Worm (Caenorhabditis elegans) whole organism, L2 larva: ENCODE data around the gene try-11.

Experiments
- C34F6.9 ChIP-seq: fragments of 150-350 bp; optimal IDR thresholded peaks from 2 replicates; lab custom pipeline; 2014; ENCODE audit warnings: missing biosample characterization, missing genetic modification characterization
- F13H6.1 ChIP-seq: sonication (generic microtip); optimal IDR thresholded peaks from 2 replicates; lab custom pipeline; 2016; ENCODE audit warnings: missing genetic modification characterization, missing compliant biosample characterization
- R02D3.7 ChIP-seq: fragments of 150-350 bp; optimal IDR thresholded peaks from 2 replicates; lab custom pipeline; 2014; ENCODE audit warnings: missing biosample characterization, missing genetic modification characterization
- Y55F3AM.14 ChIP-seq: fragments of 200-800 bp; sonication (Bioruptor generic); optimal IDR thresholded peaks from 2 replicates; lab custom pipeline; 2018; ENCODE audit warnings: mild to moderate bottlenecking, missing genetic modification characterization, missing compliant biosample characterization
- ZK546.5 ChIP-seq: sonication (generic microtip); optimal IDR thresholded peaks from 2 replicates; lab custom pipeline; 2017; ENCODE audit warnings: missing biosample characterization, missing genetic modification characterization
- alr-1 ChIP-seq: fragments of 150-350 bp; optimal IDR thresholded peaks from 2 replicates; lab custom pipeline; 2014; ENCODE audit warnings: missing biosample characterization, missing genetic modification characterization
- ama-1 ChIP-seq: fragments of 150-350 bp; optimal IDR thresholded peaks from 2 replicates; lab custom pipeline; 2018; ENCODE audit warnings: inconsistent platforms
- blmp-1 ChIP-seq: sonication (generic microtip); optimal IDR thresholded peaks from 2 replicates; lab custom pipeline; 2017; ENCODE audit warnings: missing genetic modification characterization, mild to moderate bottlenecking, missing compliant biosample characterization, antibody characterized with exemption, moderate library complexity; ENCODE audit not compliant: insufficient read depth
- crh-2 ChIP-seq: sonication (generic microtip); optimal IDR thresholded peaks from 2 replicates; lab custom pipeline; 2017; ENCODE audit warnings: missing biosample characterization, missing genetic modification characterization
- dmd-4 ChIP-seq: sonication (generic microtip); optimal IDR thresholded peaks from 2 replicates; lab custom pipeline; 2017; ENCODE audit warnings: missing biosample characterization, missing genetic modification characterization
- fos-1 ChIP-seq: fragments of 150-350 bp; optimal IDR thresholded peaks from 2 replicates; lab custom pipeline; 2014; ENCODE audit warnings: missing biosample characterization, missing genetic modification characterization
- gmeb-1 ChIP-seq: fragments of 150-350 bp; optimal IDR thresholded peaks from 2 replicates; lab custom pipeline; 2014; ENCODE audit warnings: missing biosample characterization, missing genetic modification characterization
- lin-11 ChIP-seq: fragments of 150-350 bp; sonication (generic microtip); optimal IDR thresholded peaks from 2 replicates; lab custom pipeline; 2014; ENCODE audit warnings: missing biosample characterization, missing genetic modification characterization, inconsistent platforms, mixed read lengths
- lin-39 ChIP-seq: fragments of 150-350 bp; optimal IDR thresholded peaks from 2 replicates; lab custom pipeline; 2014; ENCODE audit warnings: missing biosample characterization, missing genetic modification reagents, missing genetic modification characterization
- lsy-2 ChIP-seq, 2 experiments: fragments of 150-350 bp in 1 of 2; sonication (generic microtip) in 1 of 2; optimal IDR thresholded peaks; 2 replicates each; lab custom pipeline; 2014 to 2017; ENCODE audit warnings: missing biosample characterization in 2 of 2, missing genetic modification characterization in 2 of 2
- mbf-1 ChIP-seq: sonication (generic microtip); optimal IDR thresholded peaks from 2 replicates; lab custom pipeline; 2017; ENCODE audit warnings: missing biosample characterization, missing genetic modification characterization
- nhr-10 ChIP-seq: sonication (generic microtip); optimal IDR thresholded peaks from 2 replicates; lab custom pipeline; 2017; ENCODE audit warnings: missing biosample characterization, missing genetic modification characterization
- nhr-11 ChIP-seq: fragments of 150-350 bp; optimal IDR thresholded peaks from 2 replicates; lab custom pipeline; 2014; ENCODE audit warnings: missing biosample characterization, missing genetic modification characterization
- nhr-12 ChIP-seq: fragments of 150-350 bp; optimal IDR thresholded peaks from 2 replicates; lab custom pipeline; 2014; ENCODE audit warnings: missing biosample characterization, missing genetic modification characterization
- nhr-129 ChIP-seq: fragments of 150-350 bp; optimal IDR thresholded peaks from 2 replicates; lab custom pipeline; 2014; ENCODE audit warnings: missing biosample characterization, missing genetic modification characterization
- nhr-21 ChIP-seq: fragments of 150-350 bp; optimal IDR thresholded peaks from 2 replicates; lab custom pipeline; 2014; ENCODE audit warnings: missing biosample characterization, missing genetic modification characterization
- nhr-237 ChIP-seq: fragments of 150-350 bp; optimal IDR thresholded peaks from 2 replicates; lab custom pipeline; 2014; ENCODE audit warnings: missing biosample characterization, missing genetic modification characterization
- nhr-25 ChIP-seq: fragments of 150-350 bp; sonication (generic microtip); optimal IDR thresholded peaks from 3 replicates; lab custom pipeline; 2014; ENCODE audit warnings: missing biosample characterization, missing genetic modification characterization
- nhr-6 ChIP-seq: fragments of 150-350 bp; optimal IDR thresholded peaks from 2 replicates; lab custom pipeline; 2014; ENCODE audit warnings: missing biosample characterization, missing genetic modification characterization
- peb-1 ChIP-seq: fragments of 150-350 bp; optimal IDR thresholded peaks from 2 replicates; lab custom pipeline; 2014; ENCODE audit warnings: missing biosample characterization, missing genetic modification characterization
- skn-1 ChIP-seq: sonication (generic microtip); optimal IDR thresholded peaks from 2 replicates; lab custom pipeline; 2017; ENCODE audit warnings: missing biosample characterization, missing genetic modification characterization
- sma-3 ChIP-seq: sonication (generic microtip); optimal IDR thresholded peaks from 2 replicates; lab custom pipeline; 2016; ENCODE audit warnings: missing genetic modification reagents, missing genetic modification characterization, missing compliant biosample characterization
- sma-9 ChIP-seq, 2 experiments: fragments of 150-350 bp in 1 of 2; sonication (generic microtip) in 1 of 2; optimal IDR thresholded peaks; 2 replicates each; lab custom pipeline; 2014 to 2016; ENCODE audit warnings: missing genetic modification characterization in 2 of 2, mild to moderate bottlenecking in 1 of 2, missing biosample characterization in 1 of 2, missing compliant biosample characterization in 1 of 2, missing genetic modification reagents in 1 of 2, moderate library complexity in 1 of 2
- unc-39 ChIP-seq: fragments of 150-350 bp; optimal IDR thresholded peaks from 2 replicates; lab custom pipeline; 2014; ENCODE audit warnings: missing biosample characterization, missing genetic modification characterization
- unc-55 ChIP-seq: fragments of 150-350 bp; sonication (generic microtip); optimal IDR thresholded peaks from 3 replicates; lab custom pipeline; 2014; ENCODE audit warnings: missing biosample characterization, missing genetic modification reagents, missing genetic modification characterization
- unc-62 ChIP-seq: fragments of 150-350 bp; optimal IDR thresholded peaks from 2 replicates; lab custom pipeline; 2014; ENCODE audit warnings: missing biosample characterization, missing genetic modification reagents, missing genetic modification characterization
- zag-1 ChIP-seq: fragments of 150-350 bp; optimal IDR thresholded peaks from 2 replicates; lab custom pipeline; 2014; ENCODE audit warnings: missing biosample characterization, missing genetic modification characterization
- ztf-1 ChIP-seq: fragments of 200-800 bp; sonication (Bioruptor generic); conservative IDR thresholded peaks from 2 replicates; pipeline ENCODE4 v1.3.6; 2022; ENCODE audit warnings: missing genetic modification characterization, missing compliant biosample characterization
- ztf-4 ChIP-seq: fragments of 150-350 bp; optimal IDR thresholded peaks from 2 replicates; lab custom pipeline; 2014; ENCODE audit warnings: missing biosample characterization, missing genetic modification characterization

try-11 gene

DNA sequence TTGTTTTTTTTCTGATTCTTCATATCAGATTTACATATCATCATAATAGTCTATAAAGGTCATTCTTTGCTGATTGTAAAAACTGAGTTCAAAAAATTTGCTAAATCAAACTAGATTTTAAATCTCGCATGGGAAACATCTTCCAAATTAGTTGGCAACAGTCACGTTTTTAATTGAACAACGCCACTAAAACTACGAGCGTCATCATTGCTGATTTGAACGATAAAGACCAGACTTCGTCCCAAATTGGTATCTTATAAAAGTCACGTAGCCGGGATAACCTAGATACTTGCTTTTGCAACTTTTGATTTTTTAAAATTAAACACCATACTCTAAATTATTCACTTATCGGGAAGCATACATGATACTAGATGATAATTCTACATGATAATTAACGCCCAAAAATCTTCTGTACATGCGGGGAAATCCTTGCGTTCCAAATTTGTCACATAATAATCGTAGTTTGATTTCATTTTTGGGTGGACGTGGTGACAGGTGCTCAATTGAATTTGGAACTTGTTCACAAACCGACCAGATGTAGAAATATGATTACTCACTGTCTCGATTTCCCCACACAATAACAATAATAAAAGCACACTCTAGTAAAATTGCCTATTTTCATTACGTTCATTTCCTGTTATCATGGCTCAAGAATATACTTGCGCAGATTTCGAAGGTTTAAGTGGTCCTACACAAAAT is 34.4 kb upstream of the try-11 start, which contains the start of gene srw-67:
Gene srw-67 (plus strand): TSS at position 643 of the 699 bp plus-strand sequence.
- TF ChIP-seq fos-1 (tag; lab: Kevin White, UChicago) (no peak), unc-55 (GFP tag; lab: Kevin White, UChicago) (no peak), nhr-25 (peak; percentile 51)

DNA sequence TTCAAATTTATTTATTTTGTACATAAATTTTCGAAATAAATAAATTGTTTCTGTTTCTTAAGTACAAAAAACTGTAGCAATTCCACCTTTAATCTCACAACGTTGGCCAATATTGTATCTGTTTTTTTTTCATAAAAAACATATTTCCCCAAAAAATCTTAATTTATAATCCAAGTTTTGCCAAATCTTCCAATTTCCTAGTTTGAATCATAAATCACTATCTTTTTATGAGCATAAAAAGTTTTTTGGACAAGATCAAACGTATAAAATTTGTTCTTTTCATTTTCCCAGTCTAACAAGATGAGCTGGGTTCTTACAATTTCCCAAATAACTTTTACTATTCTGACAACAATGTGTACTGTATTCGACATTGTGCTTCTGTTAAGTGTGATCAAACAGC is 31.4 kb upstream of the try-11 start, which contains the start of gene srxa-4:
Gene srxa-4 (plus strand): TSS at position 301 of the 400 bp plus-strand sequence.
- no peak for TF ChIP-seq nhr-6 (tag; lab: Kevin White, UChicago)
- TF ChIP-seq nhr-10 (tag; lab: Kevin White, UChicago) = no peak
- no peak for TF ChIP-seq ama-1 (lab: Kevin White, UChicago)
- TF ChIP-seq nhr-12 (tag; lab: Kevin White, UChicago) = no peak
- no peak for TF ChIP-seq F13H6.1
- no peak for TF ChIP-seq unc-55 (GFP tag; lab: Kevin White, UChicago)
- TF ChIP-seq crh-2 = no peak
- TF ChIP-seq gmeb-1 (tag; lab: Kevin White, UChicago) = no peak
- TF ChIP-seq Y55F3AM.14 = no peak

- TF ChIP-seq Y55F3AM.14 = no peak
- no peak for TF ChIP-seq ZK546.5 (tag; lab: Kevin White, UChicago)
- no peak for TF ChIP-seq nhr-11 (tag; lab: Kevin White, UChicago)
- TF ChIP-seq skn-1 (tag; lab: Kevin White, UChicago) = no peak
- TF ChIP-seq F13H6.1 = no peak
- no peak for TF ChIP-seq sma-9 (GFP tag; optimal IDR thresholded peaks at IDR 0.05; lab: Kevin White, UChicago)
- no peak for TF ChIP-seq sma-9 (tag; optimal IDR thresholded peaks at IDR 0.05; lab: Kevin White, UChicago)
- TF ChIP-seq nhr-25 = no peak
- TF ChIP-seq ama-1 (lab: Kevin White, UChicago) = no peak
- no peak for TF ChIP-seq R02D3.7 (tag; lab: Kevin White, UChicago)
- TF ChIP-seq blmp-1 (tag; lab: Kevin White, UChicago) = no peak
- TF ChIP-seq nhr-21 (tag; lab: Kevin White, UChicago) = no peak
Observed at ce11 chrV:7424336-7424735, 27.2 kb upstream of the try-11 start, which contains the start of gene F18E3.10. Gene F18E3.10 (minus strand): TSS chrV:7424436.

DNA sequence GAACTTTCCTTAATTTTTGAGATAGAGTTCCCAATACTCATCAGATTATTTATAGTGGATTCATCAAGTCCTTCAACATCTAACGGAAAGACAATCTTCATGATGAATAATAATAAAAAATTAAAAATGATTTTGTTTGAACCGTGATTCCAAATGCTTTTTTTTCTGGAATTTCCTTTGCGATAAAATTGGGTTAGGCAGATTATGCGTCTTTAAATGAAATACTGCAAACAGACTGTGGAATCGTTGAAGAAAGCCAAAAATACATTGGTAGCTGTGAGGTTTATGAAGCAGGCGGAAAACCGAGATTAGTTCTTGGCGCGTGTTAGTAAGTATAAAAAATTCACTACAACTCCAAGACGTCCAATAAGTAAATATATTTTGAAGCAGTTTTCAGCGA is 24.9 kb upstream of the try-11 start, which contains the start of gene srw-68:
Gene srw-68 (minus strand): TSS at position 101 of the 400 bp plus-strand sequence.
- TF ChIP-seq unc-62 (no peak), fos-1 (tag; lab: Kevin White, UChicago) (no peak), nhr-11 (tag; lab: Kevin White, UChicago) (no peak), unc-39 (tag; lab: Kevin White, UChicago) (no peak), ztf-4 (tag; lab: Kevin White, UChicago) (no peak), blmp-1 (tag; lab: Kevin White, UChicago) (no peak), nhr-12 (tag; lab: Kevin White, UChicago) (no peak), alr-1 (tag; lab: Kevin White, UChicago) (no peak), skn-1 (tag; lab: Kevin White, UChicago) (no peak), lin-11 (tag; lab: Kevin White, UChicago) (no peak), mbf-1 (tag; lab: Kevin White, UChicago) (no peak), dmd-4 (tag; lab: Kevin White, UChicago) (no peak), sma-3 (no peak), ama-1 (lab: Kevin White, UChicago) (no peak), nhr-129 (no peak), zag-1 (tag; lab: Kevin White, UChicago) (no peak), peb-1 (tag; lab: Kevin White, UChicago) (no peak), nhr-25 (no peak), ztf-1 (GFP tag; lab: Robert Waterston, UW) (no peak), lsy-2 (tag; optimal IDR thresholded peaks at IDR 0.05; lab: Kevin White, UChicago) (no peak)

DNA sequence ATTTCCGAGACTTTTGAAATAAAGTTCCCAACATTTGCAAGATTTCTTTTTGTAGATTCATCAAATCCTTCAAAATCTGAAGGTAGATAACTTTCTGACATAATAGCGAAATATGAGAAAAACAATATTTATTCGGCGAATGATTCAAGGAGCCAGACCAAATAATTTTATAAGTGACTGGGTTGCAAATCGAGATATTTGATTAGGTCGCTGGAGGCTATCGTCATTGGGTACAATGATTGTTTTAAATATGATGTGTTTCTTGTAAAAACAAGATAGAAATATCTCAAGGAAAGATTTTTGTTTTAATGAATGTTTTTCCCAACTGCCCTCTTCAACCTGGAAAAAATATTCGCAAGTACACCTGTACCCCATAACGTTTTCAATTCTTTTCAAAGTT is 22.6 kb upstream of the try-11 start, which contains the start of gene srw-69:
Gene srw-69 (minus strand): TSS at position 101 of the 400 bp plus-strand sequence.
- no peak for TF ChIP-seq lin-39 (tag; lab: Kevin White, UChicago)
- no peak for TF ChIP-seq nhr-129
- no peak for TF ChIP-seq C34F6.9 (tag; lab: Kevin White, UChicago)
- TF ChIP-seq nhr-6 (tag; lab: Kevin White, UChicago) = no peak
- no peak for TF ChIP-seq nhr-237 (tag; lab: Kevin White, UChicago)
- TF ChIP-seq unc-39 (tag; lab: Kevin White, UChicago) = no peak
- TF ChIP-seq ZK546.5 (tag; lab: Kevin White, UChicago) = no peak
- no peak for TF ChIP-seq unc-62
- TF ChIP-seq ztf-4 (tag; lab: Kevin White, UChicago) = no peak
- no peak for TF ChIP-seq gmeb-1 (tag; lab: Kevin White, UChicago)
- TF ChIP-seq peb-1 (tag; lab: Kevin White, UChicago) = no peak
- TF ChIP-seq nhr-12 (tag; lab: Kevin White, UChicago) = no peak
- TF ChIP-seq lsy-2 (tag; optimal IDR thresholded peaks at IDR 0.05; lab: Kevin White, UChicago) = no peak
